Fruit fly (Drosophila melanogaster) whole organism, wandering third instar larva: Measurements from ENCODE around the gene CG11656.

Experiments used
- CG32264 ChIP-seq: fragments of 200-800 bp; sonication (Bioruptor generic); optimal IDR thresholded peaks from 2 replicates; lab custom pipeline; 2016; ENCODE audit warnings: missing biosample characterization, missing genetic modification characterization
- CG9705 ChIP-seq: fragments of 200-800 bp; sonication (Bioruptor generic); optimal IDR thresholded peaks from 2 replicates; lab custom pipeline; 2018; ENCODE audit warnings: missing biosample characterization, mild to moderate bottlenecking, missing genetic modification characterization
- Dfd ChIP-seq: fragments of >200 bp; optimal IDR thresholded peaks from 2 replicates; lab custom pipeline; 2017; ENCODE audit warnings: missing biosample characterization, missing genetic modification characterization
- Dif ChIP-seq: fragments of 200-275, 200-300 bp; sonication (Bioruptor generic); optimal IDR thresholded peaks from 2 replicates; lab custom pipeline; 2018; ENCODE audit warnings: missing biosample characterization, missing genetic modification characterization; ENCODE audit not compliant: partially characterized antibody
- GATAd ChIP-seq: sonication (Bioruptor generic); optimal IDR thresholded peaks from 2 replicates; lab custom pipeline; 2016; ENCODE audit warnings: missing biosample characterization, missing genetic modification characterization
- HLH106 ChIP-seq: fragments of 200-800 bp; optimal IDR thresholded peaks from 3 replicates; lab custom pipeline; 2019; ENCODE audit warnings: missing biosample characterization, mild to moderate bottlenecking, missing genetic modification characterization, moderate library complexity
- Hnf4 ChIP-seq: fragments of 200-800 bp; sonication (Bioruptor generic); optimal IDR thresholded peaks from 2 replicates; lab custom pipeline; 2016; ENCODE audit warnings: missing biosample characterization, mild to moderate bottlenecking, missing genetic modification characterization
- Hr83 ChIP-seq: fragments of 200-300 bp; sonication (Bioruptor generic); optimal IDR thresholded peaks from 2 replicates; lab custom pipeline; 2016; ENCODE audit warnings: missing biosample characterization, mild to moderate bottlenecking, missing genetic modification characterization, moderate library complexity; ENCODE audit not compliant: poor library complexity, severe bottlenecking
- Jra ChIP-seq: sonication (Bioruptor generic); optimal IDR thresholded peaks from 2 replicates; lab custom pipeline; 2016; ENCODE audit warnings: missing biosample characterization, missing genetic modification characterization
- Mio ChIP-seq: sonication (Bioruptor generic); optimal IDR thresholded peaks from 2 replicates; lab custom pipeline; 2016; ENCODE audit warnings: missing biosample characterization, missing genetic modification characterization
- Myc ChIP-seq: fragments of >200 bp; optimal IDR thresholded peaks from 2 replicates; lab custom pipeline; 2017
- N ChIP-seq: fragments of >200 bp; optimal IDR thresholded peaks from 2 replicates; lab custom pipeline; 2018; ENCODE audit warnings: missing biosample characterization, missing external identifiers, missing genetic modification characterization
- OdsH ChIP-seq: fragments of 200-800 bp; sonication (Bioruptor generic); optimal IDR thresholded peaks from 2 replicates; lab custom pipeline; 2016; ENCODE audit warnings: missing biosample characterization, mild to moderate bottlenecking, missing genetic modification characterization
- Rel ChIP-seq, 2 experiments: fragments of 200-800 bp; sonication (Bioruptor generic) in 1 of 2; optimal IDR thresholded peaks; 2 replicates in 1 of 2; 3 replicates in 1 of 2; lab custom pipeline; 2016 to 2019; ENCODE audit warnings: mild to moderate bottlenecking in 2 of 2, missing biosample characterization in 2 of 2, missing genetic modification characterization in 2 of 2, moderate library complexity in 1 of 2
- Sp1 ChIP-seq: fragments of 200-800 bp; sonication (Bioruptor generic); optimal IDR thresholded peaks from 3 replicates; lab custom pipeline; 2019; ENCODE audit warnings: missing biosample characterization, mild to moderate bottlenecking, missing genetic modification characterization, moderate library complexity
- Vsx2 ChIP-seq: fragments of 200-300, 225-300 bp; sonication (Bioruptor generic); optimal IDR thresholded peaks from 2 replicates; lab custom pipeline; 2018; ENCODE audit warnings: missing biosample characterization, missing genetic modification characterization; ENCODE audit not compliant: partially characterized antibody
- br ChIP-seq: fragments of 200-800 bp; sonication (Bioruptor generic); optimal IDR thresholded peaks from 2 replicates; lab custom pipeline; 2016; ENCODE audit warnings: missing biosample characterization, missing genetic modification characterization
- brk ChIP-seq: fragments of 200-800 bp; sonication (Bioruptor generic); optimal IDR thresholded peaks from 2 replicates; lab custom pipeline; 2016; ENCODE audit warnings: missing biosample characterization, mild to moderate bottlenecking, missing genetic modification characterization
- dl ChIP-seq, 2 experiments: fragments of 175-275, 200-275 bp in 1 of 2; fragments of 200-275 bp in 1 of 2; sonication (Bioruptor generic); optimal IDR thresholded peaks; lab custom pipeline; 2018; ENCODE audit warnings: mild to moderate bottlenecking in 2 of 2, missing biosample characterization in 2 of 2, missing genetic modification characterization in 2 of 2, moderate library complexity in 2 of 2; ENCODE audit not compliant: partially characterized antibody in 2 of 2, insufficient read depth in 1 of 2
- dmrt93B ChIP-seq: fragments of 200-800 bp; sonication (Bioruptor generic); optimal IDR thresholded peaks from 2 replicates; lab custom pipeline; 2018; ENCODE audit warnings: missing biosample characterization, mild to moderate bottlenecking, missing genetic modification characterization
- dsf ChIP-seq: sonication (Bioruptor generic); optimal IDR thresholded peaks from 2 replicates; lab custom pipeline; 2016; ENCODE audit warnings: missing biosample characterization, missing genetic modification characterization, borderline replicate concordance
- ey ChIP-seq: fragments of 200-800 bp; sonication (Bioruptor generic); optimal IDR thresholded peaks from 2 replicates; lab custom pipeline; 2016; ENCODE audit warnings: missing biosample characterization, missing genetic modification characterization
- foxo ChIP-seq, 2 experiments: fragments of 200-800 bp; sonication (Bioruptor generic); optimal IDR thresholded peaks; 2 replicates in 1 of 2; 3 replicates in 1 of 2; lab custom pipeline; 2016 to 2017; ENCODE audit warnings: missing biosample characterization in 2 of 2, missing genetic modification characterization in 2 of 2
- fru ChIP-seq: fragments of 200-800 bp; sonication (Bioruptor generic); optimal IDR thresholded peaks from 3 replicates; lab custom pipeline; 2016; ENCODE audit warnings: missing biosample characterization, mild to moderate bottlenecking, missing genetic modification characterization
- h ChIP-seq: fragments of 200-800 bp; sonication (Bioruptor generic); optimal IDR thresholded peaks from 3 replicates; lab custom pipeline; 2016; ENCODE audit warnings: missing biosample characterization, mild to moderate bottlenecking, missing genetic modification characterization
- jim ChIP-seq: fragments of 175-275, 200-325 bp; sonication (Bioruptor generic); optimal IDR thresholded peaks from 2 replicates; lab custom pipeline; 2016; ENCODE audit warnings: missing biosample characterization, mild to moderate bottlenecking, missing genetic modification characterization
- lola ChIP-seq: fragments of >200 bp; optimal IDR thresholded peaks from 2 replicates; lab custom pipeline; 2017; ENCODE audit warnings: missing biosample characterization, missing genetic modification characterization
- pan ChIP-seq: fragments of >200 bp; optimal IDR thresholded peaks from 2 replicates; lab custom pipeline; 2017
- psq ChIP-seq: fragments of 200-800 bp; sonication (Bioruptor generic); optimal IDR thresholded peaks from 3 replicates; lab custom pipeline; 2017; ENCODE audit warnings: missing biosample characterization, mild to moderate bottlenecking, missing genetic modification characterization, moderate library complexity
- rgr ChIP-seq: fragments of 200-800 bp; sonication (Bioruptor generic); optimal IDR thresholded peaks from 3 replicates; lab custom pipeline; 2016; ENCODE audit warnings: missing biosample characterization, mild to moderate bottlenecking, missing genetic modification characterization
- sage ChIP-seq: fragments of 200-800 bp; sonication (Bioruptor generic); optimal IDR thresholded peaks from 2 replicates; lab custom pipeline; 2016; ENCODE audit warnings: missing biosample characterization, mild to moderate bottlenecking, missing genetic modification characterization
- sv ChIP-seq: fragments of 200-800 bp; sonication (Bioruptor generic); optimal IDR thresholded peaks from 3 replicates; lab custom pipeline; 2016; ENCODE audit warnings: missing biosample characterization, missing genetic modification characterization
- tai ChIP-seq: sonication (Bioruptor generic); optimal IDR thresholded peaks from 2 replicates; lab custom pipeline; 2016; ENCODE audit warnings: missing biosample characterization, missing genetic modification characterization
- usp ChIP-seq: fragments of >200 bp; optimal IDR thresholded peaks from 2 replicates; lab custom pipeline; 2017; ENCODE audit warnings: missing biosample characterization, missing genetic modification characterization
- woc ChIP-seq: sonication (Bioruptor generic); optimal IDR thresholded peaks from 2 replicates; lab custom pipeline; 2016; ENCODE audit warnings: missing biosample characterization, mild to moderate bottlenecking, missing genetic modification characterization

Gene CG11656

DNA sequence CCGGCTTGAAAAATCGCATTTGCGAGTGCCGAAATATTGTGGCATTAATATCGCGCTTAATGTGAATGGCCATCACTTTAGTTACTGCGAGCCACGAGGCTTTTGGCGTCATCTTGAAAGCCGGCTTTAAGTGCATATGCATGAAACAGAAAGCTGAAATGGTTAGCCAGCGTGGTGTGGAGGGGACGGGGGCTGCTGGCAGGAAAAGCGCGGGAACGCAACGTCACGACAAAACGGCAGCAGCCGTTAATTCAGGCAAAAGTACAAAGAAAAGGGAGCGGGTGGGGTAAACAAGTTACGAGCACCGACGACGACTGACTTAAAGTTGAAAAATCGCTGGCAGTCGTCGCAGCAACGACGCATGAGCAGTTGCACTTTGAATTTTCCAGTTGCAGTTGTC is 5.7 kb downstream of the CG11656 start:
- TF ChIP-seq woc (GFP tag; lab: Kevin White, UChicago): no peak
- TF ChIP-seq br: no peak
- TF ChIP-seq rgr: no peak
- TF ChIP-seq Mio (GFP tag; lab: Kevin White, UChicago): no peak
- TF ChIP-seq dsf (GFP tag; lab: Kevin White, UChicago): no peak
- TF ChIP-seq Dif: no peak
- TF ChIP-seq Hnf4: no peak
- no peak for TF ChIP-seq sage (GFP tag; lab: Kevin White, UChicago)
- no peak for TF ChIP-seq CG32264 (GFP tag; lab: Kevin White, UChicago)
- TF ChIP-seq foxo (GFP tag; optimal IDR thresholded peaks at IDR 0.05; lab: Kevin White, UChicago): no peak

DNA sequence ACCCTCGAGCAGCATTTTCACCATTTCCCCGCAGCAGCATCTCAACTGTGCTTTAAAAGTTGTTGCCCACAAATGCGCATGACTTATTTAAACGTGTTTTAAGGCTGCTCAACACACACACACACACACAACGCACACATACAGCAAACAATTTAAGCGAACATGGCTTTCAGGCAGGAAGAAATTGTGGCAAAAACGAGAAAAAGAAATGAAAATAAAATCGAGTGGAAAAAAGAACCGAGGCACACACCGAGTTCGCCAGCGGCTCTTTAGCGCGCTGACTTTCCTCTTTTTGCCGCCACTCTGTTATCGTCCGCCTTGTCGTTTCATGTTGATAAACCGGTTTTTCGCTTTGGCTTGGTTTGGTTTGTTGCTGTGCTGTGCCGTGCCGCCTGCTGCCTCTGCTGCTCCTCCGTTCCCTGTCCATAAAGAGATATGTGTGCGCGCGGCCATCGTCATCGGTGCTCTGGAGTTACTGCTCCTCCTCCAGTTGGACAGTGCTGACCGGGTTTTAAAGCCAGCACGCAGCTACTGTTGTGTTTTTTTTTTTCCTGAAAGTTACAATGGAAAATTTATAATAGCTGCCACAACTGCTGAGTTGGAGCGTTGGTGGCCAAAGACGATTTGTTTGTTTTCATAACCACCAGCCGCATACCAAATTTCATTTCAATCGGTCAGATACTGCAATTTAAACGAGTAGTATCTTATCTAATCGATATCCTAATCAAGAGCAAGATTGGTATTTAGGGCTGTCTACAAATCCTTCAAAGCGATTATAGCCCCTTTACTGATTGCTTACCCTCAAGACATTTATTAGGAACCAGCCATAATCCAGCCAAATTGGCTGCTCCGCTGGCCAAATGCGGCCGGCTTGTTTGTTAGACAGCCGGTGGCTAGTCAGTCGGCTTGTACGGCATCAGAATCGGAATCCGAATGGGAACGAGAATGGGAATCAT is 6.4 kb downstream of the CG11656 start:
- TF ChIP-seq usp (GFP tag; lab: Kevin White, UChicago) (no peak), woc (GFP tag; lab: Kevin White, UChicago) (peak; percentile 87), Rel (GFP tag; optimal IDR thresholded peaks at IDR 0.05; lab: Kevin White, UChicago) (peak; percentile 87), Rel (tag; optimal IDR thresholded peaks at IDR 0.05; lab: Kevin White, UChicago) (peak; percentile 73), Vsx2 (GFP tag; lab: Kevin White, UChicago) (no peak), GATAd (no peak), sage (GFP tag; lab: Kevin White, UChicago) (peak; percentile 46), CG9705 (no peak), Sp1 (GFP tag; lab: Kevin White, UChicago) (no peak), sv (GFP tag; lab: Kevin White, UChicago) (no peak), Hnf4 (peak; percentile 16), lola (no peak), dmrt93B (GFP tag; lab: Kevin White, UChicago) (no peak), rgr (no peak), foxo (GFP tag; optimal IDR thresholded peaks at IDR 0.05; lab: Kevin White, UChicago) (peak; percentile 22 to 72), jim (GFP tag; lab: Kevin White, UChicago) (peak; percentile 21), Myc (lab: Kevin White, UChicago) (peak; percentile 96), ey (GFP tag; lab: Kevin White, UChicago) (peak; percentile 21), N (GFP tag; lab: Kevin White, UChicago) (no peak), fru (GFP tag; lab: Kevin White, UChicago) (peak; percentile 62), brk (GFP tag; lab: Kevin White, UChicago) (peak; percentile 56), CG32264 (GFP tag; lab: Kevin White, UChicago) (peak; percentile 9), OdsH (GFP tag; lab: Kevin White, UChicago) (peak; percentile 11), tai (peak; percentile 9), h (GFP tag; lab: Kevin White, UChicago) (peak; percentile 42), Dif (peak; percentile 68), psq (peak; percentile 69), Dfd (no peak), Hr83 (GFP tag; lab: Kevin White, UChicago) (peak; percentile 65), dl (GFP tag; optimal IDR thresholded peaks at IDR 0.05; lab: Kevin White, UChicago; ENCODE audit: insufficient read depth in 1 of 2, partially characterized antibody in 2 of 2) (peak; percentile 60 to 71), HLH106 (peak; percentile 4), br (peak; percentile 36), Jra (GFP tag; lab: Kevin White, UChicago) (peak; percentile 25), pan (no peak)

DNA sequence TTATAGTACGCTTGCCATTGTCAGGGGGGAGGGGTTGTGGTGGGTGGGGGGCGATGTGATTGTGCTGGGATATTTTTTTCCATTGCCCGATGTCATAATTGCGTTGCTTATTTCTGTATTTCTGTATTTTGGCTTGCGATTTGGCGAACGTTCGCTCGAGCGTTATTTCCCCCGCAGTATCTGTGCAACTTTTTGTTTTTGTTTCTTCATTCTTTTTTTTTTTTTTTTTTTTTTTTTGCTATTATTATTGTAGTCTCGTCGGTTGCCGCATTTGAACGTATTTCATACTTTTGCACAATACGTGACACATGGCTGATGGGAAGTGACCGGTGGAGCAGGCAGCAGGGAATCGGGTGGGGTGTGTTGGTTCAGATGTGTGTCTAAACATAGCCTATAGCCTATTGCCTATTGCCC is 7.9 kb downstream of the CG11656 start:
- TF ChIP-seq fru (GFP tag; lab: Kevin White, UChicago) (no peak), Jra (GFP tag; lab: Kevin White, UChicago) (no peak), rgr (peak; percentile 59), Sp1 (GFP tag; lab: Kevin White, UChicago) (no peak), h (GFP tag; lab: Kevin White, UChicago) (peak; percentile 50), sage (GFP tag; lab: Kevin White, UChicago) (no peak), Dfd (no peak), ey (GFP tag; lab: Kevin White, UChicago) (no peak), Rel (GFP tag; optimal IDR thresholded peaks at IDR 0.05; lab: Kevin White, UChicago) (no peak), Rel (tag; optimal IDR thresholded peaks at IDR 0.05; lab: Kevin White, UChicago) (peak; percentile 93)
- TF ChIP-seq, all 38 proteins: peak for 3
